Fruit fly (Drosophila melanogaster) whole organism: ENCODE measurements around the gene CG42655.

Experiments used
- CG8478 ChIP-seq: fragments of >200 bp; optimal IDR thresholded peaks from 2 replicates; lab custom pipeline; 2018; ENCODE audit warnings: inconsistent platforms
- Dll ChIP-seq: fragments of >200 bp; optimal IDR thresholded peaks from 2 replicates; lab custom pipeline; 2017
- psq ChIP-seq: fragments of >200 bp; optimal IDR thresholded peaks from 2 replicates; lab custom pipeline; 2017
- usp ChIP-seq: fragments of >200 bp; optimal IDR thresholded peaks from 2 replicates; lab custom pipeline; 2017; ENCODE audit warnings: missing biosample characterization, missing genetic modification characterization, mixed read lengths

DNA sequence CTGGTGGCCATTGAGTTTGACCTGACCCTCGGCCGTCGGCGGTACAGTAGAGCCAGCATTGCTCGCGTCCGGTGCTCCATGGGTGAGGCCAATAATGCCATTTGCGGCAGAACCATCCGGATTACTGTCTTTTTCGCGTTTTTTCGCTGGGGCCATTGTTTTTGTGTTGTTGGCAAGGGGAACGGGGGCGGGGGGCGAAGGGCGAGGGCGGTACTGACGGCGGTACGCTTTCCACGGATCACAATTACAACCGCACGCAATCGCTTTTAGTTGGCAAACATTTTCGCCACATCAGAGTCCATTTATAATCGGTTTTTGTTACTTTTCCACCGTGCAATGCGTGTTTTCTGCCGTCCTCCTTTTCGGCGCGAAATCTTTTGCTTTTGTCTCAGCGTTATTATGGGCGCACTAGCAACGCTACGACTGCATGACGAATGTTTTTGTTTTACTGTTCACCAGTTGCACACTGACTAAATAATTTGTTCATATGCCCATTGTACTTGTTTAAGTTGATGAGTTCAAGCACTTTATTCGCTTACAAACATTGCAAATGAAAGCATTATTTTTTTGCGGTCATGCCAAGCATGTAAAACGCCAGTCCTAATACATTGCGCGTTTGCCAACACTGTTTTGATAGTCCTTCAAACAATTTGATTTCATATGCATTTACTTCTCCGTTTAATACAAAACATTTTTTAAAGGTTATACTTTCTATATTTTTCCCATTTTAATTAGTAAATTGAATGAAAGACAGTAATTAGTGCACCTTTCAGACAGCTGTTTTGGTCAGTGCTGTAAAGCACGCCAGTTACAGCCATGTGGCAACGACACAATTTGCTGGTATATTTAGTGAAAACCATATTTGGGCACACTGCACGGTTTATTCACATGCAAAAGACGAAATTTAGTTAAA is 30.4 kb downstream of the CG42655 start, which contains the start of gene Pfdn6:
- no peak for TF ChIP-seq usp
- no peak for TF ChIP-seq CG8478
- no peak for TF ChIP-seq psq
- no peak for TF ChIP-seq Dll (lab: Kevin White, UChicago)
